Worm (Caenorhabditis elegans) whole organism, midembryonic: Measurements from ENCODE around the gene Y50E8A.6.

Experiments
- klf-2 ChIP-seq: fragments of 200-800 bp; sonication (Bioruptor generic); conservative IDR thresholded peaks from 2 replicates; pipeline ENCODE4 v1.3.6; 2022; ENCODE audit warnings: missing genetic modification reagents, missing genetic modification characterization, missing compliant biosample characterization
- med-1 ChIP-seq: sonication (generic microtip); optimal IDR thresholded peaks from 2 replicates; lab custom pipeline; 2017; ENCODE audit warnings: missing genetic modification characterization, mild to moderate bottlenecking, missing compliant biosample characterization, antibody characterized with exemption, missing genetic modification reagents; ENCODE audit not compliant: insufficient read depth
- ref-1 ChIP-seq: fragments of 200-800 bp; sonication (Bioruptor generic); conservative IDR thresholded peaks from 2 replicates; pipeline ENCODE4 v1.3.6; 2022; ENCODE audit warnings: missing genetic modification reagents, missing genetic modification characterization, missing compliant biosample characterization
- tab-1 ChIP-seq: fragments of 200-800 bp; sonication (Bioruptor generic); IDR thresholded peaks from 2 replicates; pipeline ENCODE4 v1.3.6; 2022; ENCODE audit warnings: missing genetic modification characterization, missing compliant biosample characterization
- ztf-23 ChIP-seq: fragments of 200-800 bp; sonication (Bioruptor generic); IDR thresholded peaks from 2 replicates; pipeline ENCODE4 v1.3.6; 2022; ENCODE audit warnings: missing genetic modification reagents, missing genetic modification characterization, missing compliant biosample characterization
- ztf-29 ChIP-seq: fragments of 200-800 bp; sonication (Bioruptor generic); IDR thresholded peaks from 2 replicates; pipeline ENCODE4 v1.3.6; 2022; ENCODE audit warnings: missing genetic modification reagents, missing genetic modification characterization, missing compliant biosample characterization

DNA sequence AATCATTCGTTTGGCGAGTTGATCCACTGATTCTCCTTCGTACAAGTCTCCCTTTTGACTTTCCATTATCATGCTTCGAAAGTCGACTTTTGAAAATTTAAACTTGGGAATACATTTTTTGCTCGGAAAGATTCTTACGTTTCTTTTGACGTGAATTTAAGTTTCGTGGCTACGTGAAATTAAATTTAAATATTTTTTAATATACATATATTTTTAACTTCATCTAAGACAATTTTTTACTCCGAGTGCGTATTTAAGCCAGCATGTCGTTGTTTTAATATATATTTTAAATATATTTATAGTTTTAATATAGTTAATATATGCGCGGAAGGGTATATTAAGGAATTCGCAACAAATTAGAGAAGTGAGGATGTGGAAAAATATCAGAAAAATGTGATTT, 25.5 kb downstream of the Y50E8A.6 start, which contains the start of gene R08A2.2:
- TF ChIP-seq tab-1 (GFP tag; lab: Robert Waterston, UW) (no peak), med-1 (GFP tag; lab: Kevin White, UChicago) (no peak), ztf-23 (GFP tag; lab: Robert Waterston, UW) (no peak), klf-2 (GFP tag; lab: Robert Waterston, UW) (no peak), ztf-29 (GFP tag; lab: Robert Waterston, UW) (no peak), ref-1 (GFP tag; lab: Robert Waterston, UW) (no peak)
